Worm (Caenorhabditis elegans) whole organism, young adult: ENCODE data around the gene fos-1.

Experiments
- B0035.1 ChIP-seq: sonication (generic microtip); optimal IDR thresholded peaks from 2 replicates; lab custom pipeline; 2016; ENCODE audit warnings: missing genetic modification characterization, mild to moderate bottlenecking, missing compliant biosample characterization, missing genotype, missing genetic modification reagents
- F33H1.4 ChIP-seq: fragments of 200-800 bp; sonication (Bioruptor generic); IDR thresholded peaks from 2 replicates; pipeline ENCODE4 v1.3.6; 2022; ENCODE audit warnings: missing genetic modification reagents, missing genetic modification characterization, missing compliant biosample characterization
- F39B2.1 ChIP-seq: fragments of 200-800 bp; sonication (Bioruptor generic); IDR thresholded peaks from 2 replicates; pipeline ENCODE4 v1.3.6; 2022; ENCODE audit warnings: missing genetic modification reagents, missing genetic modification characterization, missing compliant biosample characterization
- F57C9.4 ChIP-seq: sonication (generic microtip); optimal IDR thresholded peaks from 2 replicates; lab custom pipeline; 2017; ENCODE audit warnings: mild to moderate bottlenecking, missing genetic modification characterization, missing compliant biosample characterization
- K12H6.12 ChIP-seq: fragments of 200-800 bp; sonication (Bioruptor generic); optimal IDR thresholded peaks from 2 replicates; lab custom pipeline; 2018; ENCODE audit warnings: mild to moderate bottlenecking, missing genetic modification characterization, missing compliant biosample characterization
- Y95B8A.8 ChIP-seq: fragments of 200-800 bp; sonication (Bioruptor generic); IDR thresholded peaks from 2 replicates; pipeline ENCODE4 v1.3.6; 2022; ENCODE audit warnings: missing genetic modification reagents, missing genetic modification characterization, missing compliant biosample characterization
- akir-1 ChIP-seq: fragments of 200-800 bp; sonication (Bioruptor generic); optimal IDR thresholded peaks from 2 replicates; lab custom pipeline; 2018; ENCODE audit warnings: mild to moderate bottlenecking, missing genetic modification characterization, moderate library complexity, missing compliant biosample characterization
- ama-1 ChIP-seq, 3 experiments: fragments of 150-350 bp in 1 of 3; sonication (generic microtip) in 2 of 3; optimal IDR thresholded peaks; 2 replicates each; lab custom pipeline; 2014 to 2018; ENCODE audit warnings: missing biosample characterization in 2 of 3, missing genetic modification characterization in 2 of 3, missing genetic modification reagents in 2 of 3
- aptf-3 ChIP-seq: fragments of 200-800 bp; sonication (Bioruptor generic); IDR thresholded peaks from 2 replicates; pipeline ENCODE4 v1.3.6; 2022; ENCODE audit warnings: missing genetic modification characterization, missing compliant biosample characterization
- attf-5 ChIP-seq: fragments of 200-800 bp; sonication (Bioruptor generic); optimal IDR thresholded peaks from 2 replicates; lab custom pipeline; 2018; ENCODE audit warnings: mild to moderate bottlenecking, missing genetic modification characterization, missing compliant biosample characterization
- attf-6 ChIP-seq: fragments of 200-800 bp; sonication (Bioruptor generic); IDR thresholded peaks from 2 replicates; pipeline ENCODE4 v1.3.6; 2022; ENCODE audit warnings: missing genetic modification reagents, missing genetic modification characterization, missing compliant biosample characterization
- ccch-3 ChIP-seq: fragments of 200-800 bp; sonication (Bioruptor generic); optimal IDR thresholded peaks from 2 replicates; lab custom pipeline; 2018; ENCODE audit warnings: mild to moderate bottlenecking, missing genetic modification characterization, missing compliant biosample characterization
- ceh-27 ChIP-seq: fragments of 200-800 bp; sonication (Bioruptor generic); optimal IDR thresholded peaks from 2 replicates; lab custom pipeline; 2018; ENCODE audit warnings: mild to moderate bottlenecking, missing genetic modification characterization, moderate library complexity, missing compliant biosample characterization
- ceh-58 ChIP-seq: fragments of 200-800 bp; sonication (Bioruptor generic); IDR thresholded peaks from 2 replicates; pipeline ENCODE4 v1.3.6; 2022; ENCODE audit warnings: missing genetic modification characterization, missing compliant biosample characterization
- ceh-79 ChIP-seq: sonication (generic microtip); optimal IDR thresholded peaks from 2 replicates; lab custom pipeline; 2017; ENCODE audit warnings: mild to moderate bottlenecking, missing genetic modification characterization, missing compliant biosample characterization
- chd-7 ChIP-seq: sonication (generic microtip); optimal IDR thresholded peaks from 2 replicates; lab custom pipeline; 2016; ENCODE audit warnings: mild to moderate bottlenecking, missing genetic modification characterization, moderate library complexity, missing compliant biosample characterization
- dox-1 ChIP-seq: fragments of 200-800 bp; sonication (Bioruptor generic); IDR thresholded peaks from 2 replicates; pipeline ENCODE4 v1.3.6; 2022; ENCODE audit warnings: missing genetic modification reagents, missing genetic modification characterization, missing compliant biosample characterization
- efl-1 ChIP-seq: fragments of 150-350 bp; optimal IDR thresholded peaks from 2 replicates; lab custom pipeline; 2014; ENCODE audit warnings: missing biosample characterization, missing genetic modification reagents, missing genetic modification characterization
- egl-44 ChIP-seq: fragments of 200-800 bp; sonication (Bioruptor generic); IDR thresholded peaks from 2 replicates; pipeline ENCODE4 v1.3.6; 2022; ENCODE audit warnings: missing genetic modification reagents, missing genetic modification characterization, missing compliant biosample characterization
- hmg-1.2 ChIP-seq: fragments of 200-800 bp; sonication (Bioruptor generic); IDR thresholded peaks from 2 replicates; pipeline ENCODE4 v1.3.6; 2022; ENCODE audit warnings: missing genetic modification reagents, missing genetic modification characterization, missing compliant biosample characterization
- let-526 ChIP-seq: fragments of 200-800 bp; sonication (Bioruptor generic); IDR thresholded peaks from 2 replicates; pipeline ENCODE4 v1.3.6; 2022; ENCODE audit warnings: missing genetic modification reagents, missing genetic modification characterization, missing compliant biosample characterization
- lir-1 ChIP-seq: fragments of 200-800 bp; sonication (Bioruptor generic); conservative IDR thresholded peaks from 2 replicates; pipeline ENCODE4 v1.3.6; 2022; ENCODE audit warnings: missing genetic modification reagents, missing genetic modification characterization, missing compliant biosample characterization
- madf-6 ChIP-seq: fragments of 200-800 bp; sonication (Bioruptor generic); IDR thresholded peaks from 2 replicates; pipeline ENCODE4 v1.3.6; 2022; ENCODE audit warnings: missing genetic modification reagents, missing genetic modification characterization, missing compliant biosample characterization
- nfyb-1 ChIP-seq: fragments of 200-800 bp; sonication (Bioruptor generic); IDR thresholded peaks from 2 replicates; pipeline ENCODE4 v1.3.6; 2022; ENCODE audit warnings: missing genetic modification reagents, missing genetic modification characterization, missing compliant biosample characterization
- rcor-1 ChIP-seq: fragments of 200-800 bp; sonication (Bioruptor generic); IDR thresholded peaks from 2 replicates; pipeline ENCODE4 v1.3.6; 2022; ENCODE audit warnings: missing genetic modification reagents, missing genetic modification characterization, missing compliant biosample characterization
- snpc-1.1 ChIP-seq: sonication (generic microtip); optimal IDR thresholded peaks from 2 replicates; lab custom pipeline; 2017; ENCODE audit warnings: missing genetic modification characterization, mild to moderate bottlenecking, missing compliant biosample characterization, antibody characterized with exemption, moderate library complexity, missing genotype, missing genetic modification reagents; ENCODE audit not compliant: insufficient read depth
- snpc-4 ChIP-seq, 5 experiments: fragments of 150-350 bp in 1 of 5; sonication (generic microtip) in 4 of 5; optimal IDR thresholded peaks; 2 replicates each; lab custom pipeline; 2014 to 2018; ENCODE audit warnings: missing genetic modification characterization in 5 of 5, missing biosample characterization in 3 of 5, antibody characterized with exemption in 2 of 5, mild to moderate bottlenecking in 2 of 5, missing compliant biosample characterization in 2 of 5, missing genotype in 2 of 5, moderate library complexity in 2 of 5, missing genetic modification reagents in 1 of 5
- somi-1 ChIP-seq: fragments of 200-800 bp; sonication (Bioruptor generic); optimal IDR thresholded peaks from 2 replicates; lab custom pipeline; 2018; ENCODE audit warnings: mild to moderate bottlenecking, missing genetic modification characterization, missing compliant biosample characterization
- tbx-9 ChIP-seq: sonication (generic microtip); optimal IDR thresholded peaks from 2 replicates; lab custom pipeline; 2016; ENCODE audit warnings: borderline replicate concordance, missing genetic modification characterization, inconsistent platforms, missing compliant biosample characterization
- xnd-1 ChIP-seq: sonication (generic microtip); optimal IDR thresholded peaks from 2 replicates; lab custom pipeline; 2016; ENCODE audit warnings: missing genotype, missing genetic modification reagents, missing genetic modification characterization, missing compliant biosample characterization
- zfh-2 ChIP-seq: fragments of 200-800 bp; sonication (Bioruptor generic); conservative IDR thresholded peaks from 2 replicates; pipeline ENCODE4 v1.3.6; 2022; ENCODE audit warnings: missing genetic modification reagents, missing genetic modification characterization, missing compliant biosample characterization
- ztf-18 ChIP-seq: sonication (generic microtip); optimal IDR thresholded peaks from 2 replicates; lab custom pipeline; 2016; ENCODE audit warnings: missing genotype, mild to moderate bottlenecking, missing genetic modification characterization, missing compliant biosample characterization
- ztf-28 ChIP-seq: fragments of 200-800 bp; sonication (Bioruptor generic); IDR thresholded peaks from 2 replicates; pipeline ENCODE4 v1.3.6; 2022; ENCODE audit warnings: missing genetic modification reagents, missing genetic modification characterization, missing compliant biosample characterization
- ztf-3 ChIP-seq: fragments of 200-800 bp; sonication (Bioruptor generic); optimal IDR thresholded peaks from 2 replicates; lab custom pipeline; 2018; ENCODE audit warnings: mild to moderate bottlenecking, missing genetic modification characterization, missing compliant biosample characterization

Gene fos-1

DNA sequence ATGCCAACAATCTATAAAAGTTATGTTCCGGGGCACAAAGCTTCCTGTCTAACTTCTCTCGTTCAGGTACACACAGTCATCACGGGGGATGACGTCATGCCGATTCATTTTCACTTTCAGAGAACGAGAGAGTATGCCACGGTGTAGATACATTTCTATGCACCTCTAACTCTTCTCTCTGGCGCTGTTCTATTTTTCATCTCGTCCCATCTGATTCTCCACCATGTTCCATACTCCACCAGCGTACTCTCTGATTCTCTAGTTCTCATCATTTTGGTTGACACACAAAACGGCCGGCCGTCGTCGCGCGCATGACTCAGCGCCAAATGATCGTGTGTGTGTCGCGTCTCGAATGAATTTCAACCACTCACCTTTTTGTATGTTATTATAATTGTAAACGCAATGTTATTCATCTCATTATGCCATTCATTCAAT lies 3.0 kb upstream of the fos-1 start (continued):
- TF ChIP-seq ztf-18 (tag; lab: Kevin White, UChicago) (peak; percentile 64), F39B2.1 (GFP tag; lab: Robert Waterston, UW) (no peak), Y95B8A.8 (GFP tag; lab: Robert Waterston, UW) (0 out of 2 replicates have a peak, but pooled peaks have one; percentile 46), snpc-4 (GFP tag; optimal IDR thresholded peaks at IDR 0.05; lab: Kevin White, UChicago) (peak; percentile 46), snpc-4 (tag; optimal IDR thresholded peaks at IDR 0.05; lab: Kevin White, UChicago) (peak in 3 of 4 experiments; percentile 50 to 69 (median 69)), ccch-3 (GFP tag; lab: Kevin White, UChicago) (no peak), nfyb-1 (peak; percentile 91), egl-44 (GFP tag; lab: Robert Waterston, UW) (peak; percentile 73; the same call in 1 of the 2 replicates), F33H1.4 (GFP tag; lab: Robert Waterston, UW) (no peak), lir-1 (peak; percentile 81), madf-6 (GFP tag; lab: Robert Waterston, UW) (peak; percentile 43; the same call in 1 of the 2 replicates), chd-7 (peak; percentile 96), ceh-27 (GFP tag; lab: Kevin White, UChicago) (peak; percentile 80), somi-1 (GFP tag; lab: Kevin White, UChicago) (peak; percentile 78), ztf-28 (no peak), tbx-9 (tag; lab: Kevin White, UChicago) (no peak), K12H6.12 (tag; lab: Kevin White, UChicago) (peak; percentile 87), attf-5 (GFP tag; lab: Kevin White, UChicago) (peak; percentile 93), snpc-1.1 (no peak), ceh-79 (no peak), hmg-1.2 (GFP tag; lab: Robert Waterston, UW) (peak; percentile 95), ztf-3 (GFP tag; lab: Kevin White, UChicago) (peak; percentile 27), ceh-58 (no peak), attf-6 (GFP tag; lab: Robert Waterston, UW) (no peak), aptf-3 (GFP tag; lab: Robert Waterston, UW) (no peak), rcor-1 (GFP tag; lab: Robert Waterston, UW) (peak; percentile 37; the same call in 1 of the 2 replicates), akir-1 (GFP tag; lab: Kevin White, UChicago) (peak; percentile 13), efl-1 (no peak), let-526 (GFP tag; lab: Robert Waterston, UW) (peak; percentile 80; the same call in 1 of the 2 replicates), B0035.1 (tag; lab: Kevin White, UChicago) (peak; percentile 13)

DNA sequence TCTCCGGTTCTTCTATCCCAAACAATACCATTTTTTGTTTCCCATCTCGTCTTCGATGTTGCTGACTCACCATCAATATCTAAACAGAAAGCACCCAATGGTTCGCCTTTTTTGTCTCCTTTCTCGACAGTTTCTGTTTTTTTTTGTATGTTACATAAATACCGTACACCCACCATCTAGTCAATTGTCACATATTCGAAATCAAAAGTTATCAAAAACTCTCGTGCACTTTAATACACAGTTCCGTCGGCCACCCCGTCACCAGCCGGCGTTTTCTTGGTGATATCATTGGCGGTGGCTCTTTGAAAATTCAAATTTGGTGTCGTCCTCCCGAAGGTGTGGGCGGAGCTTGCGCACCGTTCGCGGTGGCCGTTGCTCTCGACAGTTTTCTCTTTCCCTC lies 4.5 kb downstream of the fos-1 start:
- no peak for TF ChIP-seq dox-1 (GFP tag; lab: Robert Waterston, UW)
- TF ChIP-seq chd-7 = no peak
- no peak for TF ChIP-seq efl-1
- peak; percentile 63; the same call in 1 of the 2 replicates for TF ChIP-seq zfh-2 (GFP tag; lab: Robert Waterston, UW)
- TF ChIP-seq ama-1 (optimal IDR thresholded peaks at IDR 0.05; lab: Kevin White, UChicago) = no peak
- TF ChIP-seq ama-1 (GFP tag; optimal IDR thresholded peaks at IDR 0.05; lab: Kevin White, UChicago) = no peak
- TF ChIP-seq F57C9.4 (tag; lab: Kevin White, UChicago) = no peak

DNA sequence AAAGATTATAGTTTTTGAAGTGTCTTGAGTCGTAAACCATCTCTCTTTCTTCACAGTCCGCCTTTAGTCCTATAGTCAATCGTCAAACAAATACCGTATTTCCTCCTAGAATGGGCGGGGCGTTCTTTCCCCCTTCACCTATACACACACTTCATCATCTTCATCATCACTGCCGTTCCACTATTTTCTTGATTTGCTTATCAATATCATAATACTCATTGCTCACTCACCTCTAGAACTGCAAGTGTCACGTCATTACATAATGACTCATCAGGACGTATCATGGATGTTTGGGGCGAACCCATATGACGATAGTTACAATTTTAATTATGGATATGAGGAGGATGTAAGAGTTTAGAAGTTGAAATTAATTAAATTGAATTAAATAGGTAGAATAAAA lies 7.2 kb downstream of the fos-1 start:
- TF ChIP-seq xnd-1 (tag; lab: Kevin White, UChicago) = no peak
- TF ChIP-seq, all 124 proteins: peak for 0
